Worm (Caenorhabditis elegans): ENCODE data around the gene metl-6.
A peak's percentile ranks its signal among the peaks of the same experiment; 100 is the strongest.

DNA sequence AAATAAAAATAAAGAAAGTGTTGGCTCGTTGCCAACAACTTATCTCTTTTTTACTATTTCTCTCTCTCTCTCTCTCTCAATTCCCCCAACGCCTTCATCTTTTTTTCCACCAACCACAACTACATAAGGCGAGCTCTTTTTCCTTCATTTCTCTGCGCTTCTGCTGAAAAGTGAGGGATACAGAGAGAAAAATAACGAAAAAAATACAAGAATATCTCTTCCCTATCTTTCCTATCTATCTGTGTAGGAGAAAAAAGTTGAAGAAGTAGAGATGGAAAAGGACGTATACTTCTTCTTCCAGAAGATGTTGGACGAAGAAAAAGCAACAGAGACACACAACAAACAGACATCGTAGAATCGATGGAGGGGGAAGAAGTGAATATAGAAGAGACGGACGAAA is 22.7 kb downstream of the metl-6 start:
- TF ChIP-seq ama-1 (optimal IDR thresholded peaks at IDR 0.05) (no peak), snpc-4 (tag; optimal IDR thresholded peaks at IDR 0.05) (no peak), lsy-2 (tag; optimal IDR thresholded peaks at IDR 0.05) (peak; percentile 29 to 59), ztf-11 (tag; optimal IDR thresholded peaks at IDR 0.05) (no peak), tbx-2 (tag; optimal IDR thresholded peaks at IDR 0.05) (no peak), pqm-1 (tag; optimal IDR thresholded peaks at IDR 0.05) (no peak), elt-3 (tag; optimal IDR thresholded peaks at IDR 0.05) (no peak), vab-15 (tag; optimal IDR thresholded peaks at IDR 0.05) (no peak), jun-1 (tag; optimal IDR thresholded peaks at IDR 0.05) (no peak), nhr-71 (tag; optimal IDR thresholded peaks at IDR 0.05) (peak; percentile 49), C16A3.4 (tag; optimal IDR thresholded peaks at IDR 0.05) (no peak)

All from whole organism, L1 larva.